Worm (Caenorhabditis elegans): ENCODE data around the gene mab-5.

mab-5 gene

ce11 chrIII:7729534-7730061, 53.7 kb downstream of the mab-5 start, which contains the start of gene ZK112.4 (continued):
- TF ChIP-seq elt-3 (tag; optimal IDR thresholded peaks at IDR 0.05), result no peak
- peak; percentile 61 for TF ChIP-seq lin-15B (tag; optimal IDR thresholded peaks at IDR 0.05)
- peak; percentile 48 for TF ChIP-seq ceh-28 (tag; optimal IDR thresholded peaks at IDR 0.05)
- no peak for TF ChIP-seq nhr-28 (tag; optimal IDR thresholded peaks at IDR 0.05)
- TF ChIP-seq ceh-9 (tag; optimal IDR thresholded peaks at IDR 0.05), result no peak
- peak; percentile 83 for TF ChIP-seq nfya-1 (tag; optimal IDR thresholded peaks at IDR 0.05; ENCODE audit: insufficient read depth)
- TF ChIP-seq unc-62 (GFP tag; optimal IDR thresholded peaks at IDR 0.05), result peak; percentile 55
- peak; percentile 83 for TF ChIP-seq nhr-23 (tag; optimal IDR thresholded peaks at IDR 0.05)
- no peak for TF ChIP-seq zag-1 (tag; optimal IDR thresholded peaks at IDR 0.05)
- no peak for TF ChIP-seq nhr-237 (tag; optimal IDR thresholded peaks at IDR 0.05)
- no peak for TF ChIP-seq unc-39 (tag; optimal IDR thresholded peaks at IDR 0.05)
- no peak for TF ChIP-seq daf-12 (tag; optimal IDR thresholded peaks at IDR 0.05)
- no peak for TF ChIP-seq ceh-82 (tag; optimal IDR thresholded peaks at IDR 0.05)
- no peak for TF ChIP-seq nhr-12 (tag; optimal IDR thresholded peaks at IDR 0.05)
- no peak for TF ChIP-seq sea-2 (GFP tag; optimal IDR thresholded peaks at IDR 0.05)
- TF ChIP-seq ZK546.5 (tag; optimal IDR thresholded peaks at IDR 0.05), result no peak
- no peak for TF ChIP-seq aly-2 (tag; optimal IDR thresholded peaks at IDR 0.05)
- TF ChIP-seq mdl-1 (tag; optimal IDR thresholded peaks at IDR 0.05), result peak; percentile 65
- no peak for TF ChIP-seq tbx-2 (tag; optimal IDR thresholded peaks at IDR 0.05)
- peak; percentile 18 for TF ChIP-seq nhr-25 (tag; optimal IDR thresholded peaks at IDR 0.05)

ce11 chrIII:7729062-7729461, 54.2 kb downstream of the mab-5 start:
- peak; percentile 55 for TF ChIP-seq egl-5 (tag; optimal IDR thresholded peaks at IDR 0.05)
- TF ChIP-seq nfya-1 (tag; optimal IDR thresholded peaks at IDR 0.05; ENCODE audit: insufficient read depth), result no peak
- peak; percentile 53 for TF ChIP-seq lin-39 (tag; optimal IDR thresholded peaks at IDR 0.05)

ce11 chrIII:7728494-7728893, 54.8 kb downstream of the mab-5 start:
- TF ChIP-seq jun-1 (tag; optimal IDR thresholded peaks at IDR 0.05) (no peak), nhr-28 (tag; optimal IDR thresholded peaks at IDR 0.05) (no peak), sea-2 (GFP tag; optimal IDR thresholded peaks at IDR 0.05) (no peak), nhr-76 (tag; optimal IDR thresholded peaks at IDR 0.05) (no peak), fkh-2 (tag; optimal IDR thresholded peaks at IDR 0.05) (no peak), nhr-12 (tag; optimal IDR thresholded peaks at IDR 0.05) (no peak), ama-1 (optimal IDR thresholded peaks at IDR 0.05) (peak; percentile 51), ZK546.5 (tag; optimal IDR thresholded peaks at IDR 0.05) (no peak), pha-4 (tag; optimal IDR thresholded peaks at IDR 0.05) (peak; percentile 72), nhr-237 (tag; optimal IDR thresholded peaks at IDR 0.05) (no peak), nhr-23 (tag; optimal IDR thresholded peaks at IDR 0.05) (peak; percentile 86), egl-5 (tag; optimal IDR thresholded peaks at IDR 0.05) (peak; percentile 13), ceh-9 (tag; optimal IDR thresholded peaks at IDR 0.05) (no peak), nfya-1 (tag; optimal IDR thresholded peaks at IDR 0.05; ENCODE audit: insufficient read depth) (peak; percentile 74), elt-1 (tag; optimal IDR thresholded peaks at IDR 0.05) (no peak), hmg-11 (tag; optimal IDR thresholded peaks at IDR 0.05) (peak; percentile 34), tbx-2 (tag; optimal IDR thresholded peaks at IDR 0.05) (no peak), snpc-4 (tag; optimal IDR thresholded peaks at IDR 0.05) (no peak), nhr-77 (tag; optimal IDR thresholded peaks at IDR 0.05) (no peak), mdl-1 (tag; optimal IDR thresholded peaks at IDR 0.05) (no peak), unc-39 (tag; optimal IDR thresholded peaks at IDR 0.05) (no peak), elt-2 (tag; optimal IDR thresholded peaks at IDR 0.05) (peak; percentile 88), mml-1 (tag; optimal IDR thresholded peaks at IDR 0.05) (no peak), fos-1 (tag; optimal IDR thresholded peaks at IDR 0.05) (no peak), aly-2 (tag; optimal IDR thresholded peaks at IDR 0.05) (no peak), lsy-12 (tag; optimal IDR thresholded peaks at IDR 0.05) (peak; percentile 25), nhr-11 (tag; optimal IDR thresholded peaks at IDR 0.05) (no peak), zag-1 (tag; optimal IDR thresholded peaks at IDR 0.05) (no peak), pqm-1 (tag; optimal IDR thresholded peaks at IDR 0.05) (peak; percentile 49), skn-1 (tag; optimal IDR thresholded peaks at IDR 0.05) (peak; percentile 59), ceh-28 (tag; optimal IDR thresholded peaks at IDR 0.05) (peak; percentile 39), ztf-4 (tag; optimal IDR thresholded peaks at IDR 0.05) (no peak), fkh-10 (GFP tag; optimal IDR thresholded peaks at IDR 0.05) (no peak), nhr-25 (tag; optimal IDR thresholded peaks at IDR 0.05) (peak; percentile 75), eor-1 (tag; optimal IDR thresholded peaks at IDR 0.05) (no peak), nhr-43 (tag; optimal IDR thresholded peaks at IDR 0.05; ENCODE audit: poor library complexity, severe bottlenecking) (peak; percentile 62), ztf-11 (tag; optimal IDR thresholded peaks at IDR 0.05) (no peak), elt-3 (tag; optimal IDR thresholded peaks at IDR 0.05) (peak in 1 of 3 experiments; percentile 80), daf-12 (tag; optimal IDR thresholded peaks at IDR 0.05) (no peak), lin-39 (tag; optimal IDR thresholded peaks at IDR 0.05) (peak; percentile 24), ceh-82 (tag; optimal IDR thresholded peaks at IDR 0.05) (no peak), nhr-67 (tag; optimal IDR thresholded peaks at IDR 0.05) (no peak), lin-15B (tag; optimal IDR thresholded peaks at IDR 0.05) (peak; percentile 41), ceh-16 (tag; optimal IDR thresholded peaks at IDR 0.05) (no peak), R02D3.7 (tag; optimal IDR thresholded peaks at IDR 0.05) (peak; percentile 11), egl-27 (tag; optimal IDR thresholded peaks at IDR 0.05) (no peak)
